Worm (Caenorhabditis elegans) whole organism, late embryonic: Measurements from ENCODE around the gene K07E3.4.

ENCODE experiments used
- che-1 ChIP-seq: sonication (generic microtip); optimal IDR thresholded peaks from 2 replicates; lab custom pipeline; 2016; ENCODE audit warnings: mild to moderate bottlenecking, missing genetic modification characterization, missing compliant biosample characterization
- unc-55 ChIP-seq: sonication (generic microtip); optimal IDR thresholded peaks from 2 replicates; lab custom pipeline; 2017; ENCODE audit warnings: missing biosample characterization, missing genetic modification reagents, missing genetic modification characterization
- unc-86 ChIP-seq: sonication (generic microtip); optimal IDR thresholded peaks from 2 replicates; lab custom pipeline; 2016; ENCODE audit warnings: missing genetic modification characterization, missing compliant biosample characterization
- ztf-16 ChIP-seq: sonication (generic microtip); optimal IDR thresholded peaks from 2 replicates; lab custom pipeline; 2017; ENCODE audit warnings: missing genetic modification characterization, missing compliant biosample characterization

ce11 chrX:8078374-8078773 lies 5.4 kb downstream of the K07E3.4 start:
- TF ChIP-seq ztf-16 (tag; lab: Kevin White, UChicago), result no peak
- no peak for TF ChIP-seq che-1
- TF ChIP-seq unc-86 (tag; lab: Kevin White, UChicago), result no peak
- no peak for TF ChIP-seq unc-55 (GFP tag; lab: Kevin White, UChicago)
